Fruit fly (Drosophila melanogaster): ENCODE data around the gene CG13857.

The CG13857 gene

DNA sequence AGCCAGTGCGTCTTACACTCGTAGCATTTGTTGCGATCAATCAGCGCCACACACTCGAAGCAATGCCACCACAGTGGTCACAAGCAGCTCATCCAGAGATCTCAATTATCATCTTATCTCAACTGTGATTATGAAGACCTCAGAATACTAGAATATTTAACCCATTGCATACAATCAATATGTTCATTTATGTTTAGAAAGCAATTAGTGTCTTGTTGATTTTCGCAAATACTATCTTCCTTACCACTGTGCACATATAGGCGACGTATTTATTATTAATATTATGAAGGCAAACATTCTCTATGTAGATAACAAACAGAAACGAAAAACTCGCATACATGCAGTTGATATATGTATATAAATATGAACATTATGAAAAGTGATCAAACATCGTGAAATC lies 35.1 kb downstream of the CG13857 start (continued):
- peak; percentile 54; the same call in 1 of the 2 replicates for TF ChIP-seq CG14014 (GFP tag; IDR thresholded peaks at IDR 0.05)
- TF ChIP-seq crol (GFP tag; IDR thresholded peaks at IDR 0.05) = no peak
- no peak for TF ChIP-seq pita (GFP tag; optimal IDR thresholded peaks at IDR 0.05)
- peak; percentile 81 for TF ChIP-seq CG6689 (GFP tag; IDR thresholded peaks at IDR 0.05)
- TF ChIP-seq grau (tag; optimal IDR thresholded peaks at IDR 0.05) = peak; percentile 58
- TF ChIP-seq vfl (GFP tag; optimal IDR thresholded peaks at IDR 0.05) = no peak
- peak; percentile 67 for TF ChIP-seq CG4707 (GFP tag; optimal IDR thresholded peaks at IDR 0.05)
- peak in 1 of 2 experiments; percentile 57 for TF ChIP-seq Pdp1 (GFP tag; optimal IDR thresholded peaks at IDR 0.05)
- no peak for TF ChIP-seq CG16779 (GFP tag; IDR thresholded peaks at IDR 0.05)
- TF ChIP-seq CG31388 (GFP tag; optimal IDR thresholded peaks at IDR 0.05) = peak; percentile 13
- TF ChIP-seq run (tag; optimal IDR thresholded peaks at IDR 0.05) = no peak
- TF ChIP-seq Chrac-16 (GFP tag; optimal IDR thresholded peaks at IDR 0.05) = peak; percentile 32
- TF ChIP-seq CG5245 (GFP tag; optimal IDR thresholded peaks at IDR 0.05) = peak; percentile 80
- peak; percentile 20 for TF ChIP-seq HmgD (GFP tag; optimal IDR thresholded peaks at IDR 0.05)
- 0 out of 2 replicates have a peak, but pooled peaks have one; percentile 27 for TF ChIP-seq CG43689 (GFP tag; IDR thresholded peaks at IDR 0.05)
- TF ChIP-seq CG13894 (tag; optimal IDR thresholded peaks at IDR 0.05) = no peak
- TF ChIP-seq CG9797 (GFP tag; optimal IDR thresholded peaks at IDR 0.05) = no peak
- TF ChIP-seq BEAF-32 (GFP tag; optimal IDR thresholded peaks at IDR 0.05) = no peak
- TF ChIP-seq sd (tag; optimal IDR thresholded peaks at IDR 0.05) = peak; percentile 20
- TF ChIP-seq crp (GFP tag; optimal IDR thresholded peaks at IDR 0.05) = peak in 1 of 2 experiments; percentile 18
- TF ChIP-seq CG9609 (GFP tag; optimal IDR thresholded peaks at IDR 0.05) = peak; percentile 23
- peak; percentile 9 for TF ChIP-seq HLH54F (GFP tag; optimal IDR thresholded peaks at IDR 0.05)
- no peak for TF ChIP-seq da (GFP tag; optimal IDR thresholded peaks at IDR 0.05)
- no peak for TF ChIP-seq CG7963 (GFP tag; IDR thresholded peaks at IDR 0.05; ENCODE audit: partially characterized antibody)
- TF ChIP-seq lab (GFP tag; optimal IDR thresholded peaks at IDR 0.05) = peak; percentile 69
- TF ChIP-seq CG9437 (GFP tag; optimal IDR thresholded peaks at IDR 0.05) = no peak
- TF ChIP-seq CG32767 (GFP tag; IDR thresholded peaks at IDR 0.05) = no peak; the same call in 1 of the 2 replicates
- TF ChIP-seq emc (GFP tag; optimal IDR thresholded peaks at IDR 0.05) = no peak
- TF ChIP-seq unpg (GFP tag; optimal IDR thresholded peaks at IDR 0.05) = peak; percentile 69
- peak; percentile 32 for TF ChIP-seq Hmr (GFP tag; optimal IDR thresholded peaks at IDR 0.05)
- peak; percentile 83 for TF ChIP-seq Awh (GFP tag; IDR thresholded peaks at IDR 0.05)
- no peak for TF ChIP-seq CG8290 (GFP tag; optimal IDR thresholded peaks at IDR 0.05)
- peak; percentile 36 to 81 for TF ChIP-seq CG8290 (tag; optimal IDR thresholded peaks at IDR 0.05)
- TF ChIP-seq CG8359 (GFP tag; optimal IDR thresholded peaks at IDR 0.05; ENCODE audit: borderline replicate concordance) = peak; percentile 61
- peak; percentile 71 for TF ChIP-seq Oli (tag; optimal IDR thresholded peaks at IDR 0.05)
- peak; percentile 72 for TF ChIP-seq ttk (GFP tag; IDR thresholded peaks at IDR 0.05)
- peak; percentile 44 for TF ChIP-seq CG13775 (GFP tag; optimal IDR thresholded peaks at IDR 0.05)
- peak in 1 of 3 experiments; percentile 77 for TF ChIP-seq lola (GFP tag; optimal IDR thresholded peaks at IDR 0.05)
- TF ChIP-seq tll (GFP tag; optimal IDR thresholded peaks at IDR 0.05) = no peak
- TF ChIP-seq NFAT (GFP tag; IDR thresholded peaks at IDR 0.05) = 0 out of 2 replicates have a peak, but pooled peaks have one; percentile 31
- peak; percentile 67 for TF ChIP-seq CG7556 (GFP tag; optimal IDR thresholded peaks at IDR 0.05)
- peak; percentile 59 for TF ChIP-seq CG8089 (GFP tag; optimal IDR thresholded peaks at IDR 0.05)
- TF ChIP-seq B-H1 (GFP tag; IDR thresholded peaks at IDR 0.05) = peak; percentile 76
- peak; percentile 39 for TF ChIP-seq CG3847 (GFP tag; IDR thresholded peaks at IDR 0.05)
- peak; percentile 73 for TF ChIP-seq CG4424 (GFP tag; optimal IDR thresholded peaks at IDR 0.05)
- peak; percentile 55 for TF ChIP-seq odd (GFP tag; optimal IDR thresholded peaks at IDR 0.05)
- peak; percentile 64 for TF ChIP-seq CG16863 (GFP tag; optimal IDR thresholded peaks at IDR 0.05)
- TF ChIP-seq Max (GFP tag; optimal IDR thresholded peaks at IDR 0.05) = peak; percentile 77
- no peak for TF ChIP-seq Lim3 (GFP tag; IDR thresholded peaks at IDR 0.05)
- peak; percentile 82 for TF ChIP-seq CG7271 (tag; optimal IDR thresholded peaks at IDR 0.05)
